Worm (Caenorhabditis elegans) whole organism, L1 larva: ENCODE data around the gene R11D1.1.

Experiments used
- C04F5.9 ChIP-seq: sonication (generic microtip); optimal IDR thresholded peaks from 2 replicates; lab custom pipeline; 2016; ENCODE audit warnings: missing genetic modification characterization, missing compliant biosample characterization
- C16A3.4 ChIP-seq: fragments of 150-350 bp; optimal IDR thresholded peaks from 2 replicates; lab custom pipeline; 2014; ENCODE audit warnings: missing biosample characterization, missing genetic modification characterization
- F16B12.6 ChIP-seq: fragments of 150-350 bp; optimal IDR thresholded peaks from 2 replicates; lab custom pipeline; 2014; ENCODE audit warnings: missing biosample characterization, missing genetic modification characterization
- aha-1 ChIP-seq: fragments of 150-350 bp; optimal IDR thresholded peaks from 2 replicates; lab custom pipeline; 2014; ENCODE audit warnings: missing biosample characterization, missing genetic modification characterization
- alr-1 ChIP-seq: fragments of 200-800 bp; sonication (Bioruptor generic); optimal IDR thresholded peaks from 2 replicates; lab custom pipeline; 2018; ENCODE audit warnings: borderline replicate concordance, mild to moderate bottlenecking, missing genetic modification characterization, missing compliant biosample characterization
- aly-2 ChIP-seq: fragments of 150-350 bp; optimal IDR thresholded peaks from 2 replicates; lab custom pipeline; 2014; ENCODE audit warnings: missing biosample characterization, missing genetic modification characterization
- ceh-8 ChIP-seq: fragments of 200-800 bp; sonication (Bioruptor generic); optimal IDR thresholded peaks from 2 replicates; lab custom pipeline; 2018; ENCODE audit warnings: mild to moderate bottlenecking, missing genetic modification characterization, moderate library complexity, missing compliant biosample characterization
- ceh-82 ChIP-seq, 3 experiments: fragments of 150-350 bp in 1 of 3; sonication (generic microtip) in 2 of 3; optimal IDR thresholded peaks; 2 replicates each; lab custom pipeline; 2014 to 2017; ENCODE audit warnings: missing biosample characterization in 3 of 3, missing genetic modification characterization in 3 of 3
- ceh-88 ChIP-seq: fragments of 200-800 bp; sonication (Bioruptor generic); IDR thresholded peaks from 2 replicates; pipeline ENCODE4 v1.3.6; 2022; ENCODE audit warnings: missing genetic modification characterization, missing compliant biosample characterization
- ceh-90 ChIP-seq: sonication (generic microtip); optimal IDR thresholded peaks from 2 replicates; lab custom pipeline; 2016; ENCODE audit warnings: missing genetic modification characterization, missing compliant biosample characterization
- ces-1 ChIP-seq: fragments of 150-350 bp; optimal IDR thresholded peaks from 2 replicates; lab custom pipeline; 2014; ENCODE audit warnings: missing biosample characterization, missing genetic modification reagents, missing genetic modification characterization
- dpl-1 ChIP-seq, 3 experiments: fragments of 150-350 bp in 2 of 3; sonication (generic microtip) in 1 of 3; optimal IDR thresholded peaks; 2 replicates each; lab custom pipeline; 2014 to 2017; ENCODE audit warnings: missing biosample characterization in 3 of 3, missing genetic modification characterization in 3 of 3, missing genetic modification reagents in 3 of 3
- dsc-1 ChIP-seq: sonication (generic microtip); optimal IDR thresholded peaks from 2 replicates; lab custom pipeline; 2016; ENCODE audit warnings: mild to moderate bottlenecking, missing genetic modification characterization, missing compliant biosample characterization
- efl-1 ChIP-seq, 4 experiments: fragments of 150-350 bp; optimal IDR thresholded peaks in 3 of 4; peaks in 1 of 4; 1 replicate in 1 of 4; 2 replicates in 3 of 4; lab custom pipeline; 2014; ENCODE audit warnings: missing biosample characterization in 2 of 4, missing genetic modification characterization in 2 of 4, missing genetic modification reagents in 2 of 4
- egl-13 ChIP-seq: sonication (generic microtip); optimal IDR thresholded peaks from 2 replicates; lab custom pipeline; 2016; ENCODE audit warnings: missing genotype, missing genetic modification reagents, missing genetic modification characterization, missing compliant biosample characterization
- elt-3 ChIP-seq, 6 experiments: fragments of 150-350 bp in 1 of 6; sonication (generic microtip); optimal IDR thresholded peaks; 2 replicates each; lab custom pipeline; 2017 to 2018; ENCODE audit warnings: missing biosample characterization in 6 of 6, missing genetic modification characterization in 6 of 6, inconsistent platforms in 1 of 6
- ets-5 ChIP-seq: fragments of 200-800 bp; sonication (Bioruptor generic); IDR thresholded peaks from 2 replicates; pipeline ENCODE4 v1.3.6; 2022; ENCODE audit warnings: missing genetic modification characterization, missing compliant biosample characterization
- fkh-8 ChIP-seq: sonication (generic microtip); optimal IDR thresholded peaks from 2 replicates; lab custom pipeline; 2016; ENCODE audit warnings: mild to moderate bottlenecking, missing genetic modification characterization, missing compliant biosample characterization
- fos-1 ChIP-seq: fragments of 150-350 bp; optimal IDR thresholded peaks from 2 replicates; lab custom pipeline; 2014; ENCODE audit warnings: missing biosample characterization, missing genetic modification characterization
- hlh-17 ChIP-seq: fragments of 200-800 bp; sonication (Bioruptor generic); optimal IDR thresholded peaks from 2 replicates; lab custom pipeline; 2018; ENCODE audit warnings: missing genetic modification characterization, mild to moderate bottlenecking, missing compliant biosample characterization, moderate library complexity, borderline replicate concordance
- hpl-2 ChIP-seq: fragments of 150-350 bp; optimal IDR thresholded peaks from 2 replicates; lab custom pipeline; 2014; ENCODE audit warnings: missing biosample characterization, missing genetic modification reagents, missing genetic modification characterization
- irx-1 ChIP-seq: sonication (generic microtip); optimal IDR thresholded peaks from 2 replicates; lab custom pipeline; 2016; ENCODE audit warnings: missing genetic modification characterization, missing compliant biosample characterization
- isw-1 ChIP-seq: fragments of 200-800 bp; sonication (Bioruptor generic); IDR thresholded peaks from 2 replicates; pipeline ENCODE4 v1.3.6; 2022; ENCODE audit warnings: missing genetic modification characterization, missing compliant biosample characterization
- jun-1 ChIP-seq: fragments of 150-350 bp; optimal IDR thresholded peaks from 2 replicates; lab custom pipeline; 2014; ENCODE audit warnings: missing biosample characterization, missing genetic modification reagents, missing genetic modification characterization
- lin-13 ChIP-seq: fragments of 150-350 bp; optimal IDR thresholded peaks from 2 replicates; lab custom pipeline; 2014; ENCODE audit warnings: missing biosample characterization, missing genetic modification reagents, missing genetic modification characterization
- lin-14 ChIP-seq: fragments of 200-800 bp; sonication (Bioruptor generic); optimal IDR thresholded peaks from 2 replicates; lab custom pipeline; 2018; ENCODE audit warnings: mild to moderate bottlenecking, missing genetic modification characterization, moderate library complexity, missing compliant biosample characterization
- lir-3 ChIP-seq: sonication (generic microtip); optimal IDR thresholded peaks from 2 replicates; lab custom pipeline; 2016; ENCODE audit warnings: mild to moderate bottlenecking, missing genetic modification characterization, moderate library complexity, missing compliant biosample characterization; ENCODE audit not compliant: poor library complexity
- lsy-2 ChIP-seq, 2 experiments: fragments of 150-350 bp; optimal IDR thresholded peaks; 2 replicates each; lab custom pipeline; 2014; ENCODE audit warnings: missing biosample characterization in 2 of 2, missing genetic modification characterization in 2 of 2
- mab-9 ChIP-seq: fragments of 200-800 bp; sonication (Bioruptor generic); IDR thresholded peaks from 2 replicates; pipeline ENCODE4 v1.3.6; 2022; ENCODE audit warnings: missing genetic modification reagents, missing genetic modification characterization, missing compliant biosample characterization
- mdl-1 ChIP-seq, 2 experiments: fragments of 150-350 bp; optimal IDR thresholded peaks; 2 replicates each; lab custom pipeline; 2014 to 2017; ENCODE audit warnings: missing biosample characterization in 2 of 2, missing genetic modification characterization in 2 of 2, inconsistent platforms in 1 of 2
- mef-2 ChIP-seq: fragments of 150-350 bp; optimal IDR thresholded peaks from 2 replicates; lab custom pipeline; 2014; ENCODE audit warnings: missing biosample characterization, missing genetic modification characterization
- mep-1 ChIP-seq: fragments of 150-350 bp; optimal IDR thresholded peaks from 2 replicates; lab custom pipeline; 2014; ENCODE audit warnings: missing biosample characterization, missing genetic modification characterization
- nhr-19 ChIP-seq: fragments of 200-800 bp; sonication (Bioruptor generic); conservative IDR thresholded peaks from 2 replicates; pipeline ENCODE4 v1.3.6; 2022; ENCODE audit warnings: missing genetic modification characterization, missing compliant biosample characterization
- nhr-20 ChIP-seq: sonication (generic microtip); optimal IDR thresholded peaks from 2 replicates; lab custom pipeline; 2016; ENCODE audit warnings: mild to moderate bottlenecking, missing genetic modification characterization, missing compliant biosample characterization
- nhr-47 ChIP-seq: sonication (generic microtip); optimal IDR thresholded peaks from 2 replicates; lab custom pipeline; 2016; ENCODE audit warnings: mild to moderate bottlenecking, missing genetic modification characterization, moderate library complexity, missing compliant biosample characterization
- nhr-71 ChIP-seq: sonication (generic microtip); optimal IDR thresholded peaks from 2 replicates; lab custom pipeline; 2016; ENCODE audit warnings: mild to moderate bottlenecking, missing genetic modification characterization, moderate library complexity, missing compliant biosample characterization
- nhr-77 ChIP-seq: fragments of 150-350 bp; optimal IDR thresholded peaks from 2 replicates; lab custom pipeline; 2014; ENCODE audit warnings: missing biosample characterization, missing genetic modification characterization
- nhr-85 ChIP-seq: sonication (generic microtip); peaks from one replicate; lab custom pipeline; 2016; ENCODE audit warnings: missing genetic modification characterization, inconsistent platforms, missing compliant biosample characterization
- pag-3 ChIP-seq: sonication (generic microtip); optimal IDR thresholded peaks from 2 replicates; lab custom pipeline; 2017; ENCODE audit warnings: missing genetic modification characterization, mild to moderate bottlenecking, missing compliant biosample characterization, antibody characterized with exemption, borderline replicate concordance; ENCODE audit not compliant: insufficient read depth
- pax-3 ChIP-seq: fragments of 200-800 bp; sonication (Bioruptor generic); optimal IDR thresholded peaks from 2 replicates; lab custom pipeline; 2018; ENCODE audit warnings: mild to moderate bottlenecking, missing genetic modification characterization, moderate library complexity, missing compliant biosample characterization
- skn-1 ChIP-seq: fragments of 150-350 bp; optimal IDR thresholded peaks from 2 replicates; lab custom pipeline; 2014; ENCODE audit warnings: missing biosample characterization, missing genetic modification characterization
- snpc-4 ChIP-seq: fragments of 150-350 bp; optimal IDR thresholded peaks from 2 replicates; lab custom pipeline; 2014; ENCODE audit warnings: missing biosample characterization, missing genetic modification characterization
- snu-23 ChIP-seq: sonication (generic microtip); optimal IDR thresholded peaks from 2 replicates; lab custom pipeline; 2016; ENCODE audit warnings: missing genetic modification characterization, missing compliant biosample characterization
- sup-37 ChIP-seq: fragments of 200-800 bp; sonication (Bioruptor generic); optimal IDR thresholded peaks from 2 replicates; lab custom pipeline; 2018; ENCODE audit warnings: mild to moderate bottlenecking, missing genetic modification characterization, missing compliant biosample characterization
- swsn-7 ChIP-seq: sonication (generic microtip); optimal IDR thresholded peaks from 2 replicates; lab custom pipeline; 2016; ENCODE audit warnings: missing genetic modification characterization, missing compliant biosample characterization
- tlp-1 ChIP-seq: fragments of 150-350 bp; optimal IDR thresholded peaks from 2 replicates; lab custom pipeline; 2014; ENCODE audit warnings: missing biosample characterization, missing genetic modification characterization
- unc-130 ChIP-seq: fragments of 150-350 bp; optimal IDR thresholded peaks from 2 replicates; lab custom pipeline; 2017; ENCODE audit warnings: missing biosample characterization, missing genetic modification characterization, inconsistent platforms
- unc-30 ChIP-seq: sonication (generic microtip); optimal IDR thresholded peaks from 2 replicates; lab custom pipeline; 2017; ENCODE audit warnings: missing biosample characterization, missing genetic modification characterization
- unc-62 ChIP-seq: fragments of 150-350 bp; optimal IDR thresholded peaks from 2 replicates; lab custom pipeline; 2014; ENCODE audit warnings: missing biosample characterization, missing genetic modification reagents, missing genetic modification characterization
- zag-1 ChIP-seq: fragments of 150-350 bp; optimal IDR thresholded peaks from 2 replicates; lab custom pipeline; 2014; ENCODE audit warnings: missing biosample characterization, missing genetic modification characterization
- ztf-11 ChIP-seq, 2 experiments: sonication (generic microtip); optimal IDR thresholded peaks; 2 replicates each; lab custom pipeline; 2016 to 2017; ENCODE audit warnings: missing genetic modification characterization in 2 of 2, missing biosample characterization in 1 of 2, missing compliant biosample characterization in 1 of 2

The R11D1.1 gene

DNA sequence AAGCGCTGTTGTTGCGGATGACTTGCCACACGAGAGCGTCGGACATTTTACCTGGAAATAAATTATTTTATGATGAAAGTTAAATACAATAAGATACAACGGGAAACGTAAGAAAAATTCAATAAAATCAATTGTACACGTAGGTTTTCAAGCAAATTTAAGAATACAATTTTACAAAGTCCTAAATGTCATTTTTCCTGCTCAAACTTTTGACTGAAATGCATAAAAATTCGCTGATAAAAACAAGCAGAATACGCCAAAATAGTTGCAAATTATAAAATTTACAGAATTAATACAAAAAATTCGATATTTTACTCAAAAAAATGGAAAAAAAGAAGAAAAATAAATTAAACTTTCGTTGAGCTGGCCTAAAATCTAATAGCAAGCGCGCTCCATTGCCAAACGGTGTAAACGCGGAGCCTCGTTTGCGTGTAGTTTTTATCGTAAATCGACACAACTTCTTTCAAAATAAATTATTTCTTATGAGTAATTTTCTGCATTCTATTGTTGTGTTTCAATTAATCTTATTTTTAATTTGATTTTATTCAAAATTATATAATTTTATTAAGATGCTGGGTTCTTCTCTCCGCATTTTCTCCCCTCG is 24.0 kb downstream of the R11D1.1 start, which contains the start of the genes rpl-28 and mrpl-49 (continued):
- peak; percentile 61 for TF ChIP-seq ceh-88 (GFP tag; lab: Robert Waterston, UW)
- 0 out of 2 replicates have a peak, but pooled peaks have one; percentile 8 for TF ChIP-seq mab-9 (GFP tag; lab: Robert Waterston, UW)
- TF ChIP-seq unc-130 (tag; lab: Kevin White, UChicago), result peak; percentile 85
- TF ChIP-seq ceh-8 (GFP tag; lab: Kevin White, UChicago), result peak; percentile 56
- TF ChIP-seq aha-1 (tag; lab: Kevin White, UChicago), result no peak
- TF ChIP-seq mep-1 (tag; lab: Kevin White, UChicago), result peak; percentile 97
- TF ChIP-seq mef-2 (tag; lab: Kevin White, UChicago), result peak; percentile 29
- peak; percentile 62 for TF ChIP-seq F16B12.6 (tag; lab: Kevin White, UChicago)
- TF ChIP-seq C04F5.9, result peak; percentile 61
- TF ChIP-seq efl-1 (optimal IDR thresholded peaks at IDR 0.05; lab: Kevin White, UChicago), result peak; percentile 86 to 87
- peak; percentile 84 to 98 for TF ChIP-seq efl-1 (GFP tag; optimal IDR thresholded peaks at IDR 0.05 in 1 of 2; lab: Kevin White, UChicago)
- no peak for TF ChIP-seq ces-1
- TF ChIP-seq ceh-90 (tag; lab: Kevin White, UChicago), result peak; percentile 61
- TF ChIP-seq dpl-1 (GFP tag; optimal IDR thresholded peaks at IDR 0.05; lab: Kevin White, UChicago), result peak; percentile 80 to 87 (median 83)
- TF ChIP-seq irx-1 (tag; lab: Kevin White, UChicago), result peak; percentile 76
- TF ChIP-seq nhr-77 (tag; lab: Kevin White, UChicago), result peak; percentile 82
- peak; percentile 89 for TF ChIP-seq snpc-4 (tag; lab: Kevin White, UChicago)
- TF ChIP-seq egl-13 (tag; lab: Kevin White, UChicago), result peak; percentile 65
- TF ChIP-seq nhr-47 (tag; lab: Kevin White, UChicago), result peak; percentile 90
- TF ChIP-seq isw-1 (GFP tag; lab: Robert Waterston, UW), result peak; percentile 87
- TF ChIP-seq fos-1, result peak; percentile 84
- TF ChIP-seq nhr-19 (GFP tag; lab: Robert Waterston, UW), result peak; percentile 86
- peak; percentile 91 to 94 for TF ChIP-seq lsy-2 (tag; optimal IDR thresholded peaks at IDR 0.05; lab: Kevin White, UChicago)
- TF ChIP-seq nhr-71 (tag; lab: Kevin White, UChicago), result peak; percentile 91
- TF ChIP-seq pag-3, result no peak
- peak; percentile 71 for TF ChIP-seq jun-1
- no peak for TF ChIP-seq ets-5 (GFP tag; lab: Robert Waterston, UW)
- TF ChIP-seq zag-1, result peak; percentile 48
- TF ChIP-seq snu-23 (GFP tag; lab: Kevin White, UChicago), result peak; percentile 93
- TF ChIP-seq ceh-82 (tag; optimal IDR thresholded peaks at IDR 0.05; lab: Kevin White, UChicago), result peak; percentile 92 to 93 (median 93)
- peak; percentile 1 for TF ChIP-seq alr-1
- TF ChIP-seq lin-14 (GFP tag; lab: Kevin White, UChicago), result peak; percentile 95
- TF ChIP-seq unc-30 (tag; lab: Kevin White, UChicago), result no peak
- TF ChIP-seq skn-1 (tag; lab: Kevin White, UChicago), result peak; percentile 93
- peak; percentile 92 for TF ChIP-seq nhr-20 (tag; lab: Kevin White, UChicago)
- peak in 4 of 6 experiments; percentile 51 to 92 (median 70) for TF ChIP-seq elt-3 (tag; optimal IDR thresholded peaks at IDR 0.05; lab: Kevin White, UChicago)
- TF ChIP-seq pax-3 (tag; lab: Kevin White, UChicago), result peak; percentile 86
- peak; percentile 81 for TF ChIP-seq lin-13
- TF ChIP-seq nhr-85 (tag; lab: Kevin White, UChicago), result peak; percentile 93
- TF ChIP-seq unc-62 (GFP tag; lab: Kevin White, UChicago), result no peak
- no peak for TF ChIP-seq sup-37 (GFP tag; lab: Kevin White, UChicago)
- TF ChIP-seq tlp-1 (tag; lab: Kevin White, UChicago), result no peak
- peak in 1 of 2 experiments; percentile 88 for TF ChIP-seq mdl-1 (tag; optimal IDR thresholded peaks at IDR 0.05; lab: Kevin White, UChicago)
- TF ChIP-seq fkh-8 (tag; lab: Kevin White, UChicago), result peak; percentile 94
- peak; percentile 71 for TF ChIP-seq lir-3
- peak; percentile 82 for TF ChIP-seq swsn-7 (tag; lab: Kevin White, UChicago)
- peak; percentile 42 for TF ChIP-seq aly-2 (tag; lab: Kevin White, UChicago)
- TF ChIP-seq C16A3.4 (tag; lab: Kevin White, UChicago), result peak; percentile 95
- TF ChIP-seq hlh-17, result no peak
- peak; percentile 71 for TF ChIP-seq dsc-1
- peak in 1 of 2 experiments; percentile 41 for TF ChIP-seq ztf-11 (tag; optimal IDR thresholded peaks at IDR 0.05; lab: Kevin White, UChicago)
- TF ChIP-seq hpl-2 (GFP tag; lab: Kevin White, UChicago), result peak; percentile 23
